Worm (Caenorhabditis elegans) whole organism, late embryonic: Measurements from ENCODE around the gene F11D11.3.

Source experiments
- C08G9.2 ChIP-seq: sonication (generic microtip); optimal IDR thresholded peaks from 2 replicates; lab custom pipeline; 2016; ENCODE audit warnings: mild to moderate bottlenecking, missing genetic modification characterization, moderate library complexity, missing compliant biosample characterization
- C38D4.7 ChIP-seq: fragments of 200-800 bp; sonication (Bioruptor generic); optimal IDR thresholded peaks from 2 replicates; lab custom pipeline; 2018; ENCODE audit warnings: mild to moderate bottlenecking, missing genetic modification characterization, moderate library complexity, missing compliant biosample characterization
- K02D7.2 ChIP-seq: sonication (generic microtip); optimal IDR thresholded peaks from 2 replicates; lab custom pipeline; 2017; ENCODE audit warnings: mild to moderate bottlenecking, missing genetic modification characterization, missing compliant biosample characterization
- T23F11.4 ChIP-seq: fragments of 200-800 bp; sonication (Bioruptor generic); optimal IDR thresholded peaks from 2 replicates; lab custom pipeline; 2018; ENCODE audit warnings: mild to moderate bottlenecking, missing genetic modification characterization, missing compliant biosample characterization
- Y22D7AL.16 ChIP-seq: sonication (generic microtip); optimal IDR thresholded peaks from 2 replicates; lab custom pipeline; 2016; ENCODE audit warnings: missing genetic modification characterization, missing compliant biosample characterization
- ahr-1 ChIP-seq: sonication (generic microtip); optimal IDR thresholded peaks from 2 replicates; lab custom pipeline; 2016; ENCODE audit warnings: missing genetic modification characterization, missing compliant biosample characterization
- ceh-14 ChIP-seq: sonication (generic microtip); optimal IDR thresholded peaks from 2 replicates; lab custom pipeline; 2016; ENCODE audit warnings: missing genotype, missing genetic modification characterization, missing compliant biosample characterization
- ceh-18 ChIP-seq: sonication (generic microtip); optimal IDR thresholded peaks from 2 replicates; lab custom pipeline; 2016; ENCODE audit warnings: missing genetic modification characterization, missing compliant biosample characterization
- ceh-24 ChIP-seq: sonication (generic microtip); optimal IDR thresholded peaks from 2 replicates; lab custom pipeline; 2016; ENCODE audit warnings: mild to moderate bottlenecking, missing genetic modification characterization, missing compliant biosample characterization
- ceh-48 ChIP-seq: sonication (generic microtip); optimal IDR thresholded peaks from 2 replicates; lab custom pipeline; 2016; ENCODE audit warnings: missing genetic modification characterization, inconsistent platforms, missing compliant biosample characterization
- che-1 ChIP-seq: sonication (generic microtip); optimal IDR thresholded peaks from 2 replicates; lab custom pipeline; 2016; ENCODE audit warnings: mild to moderate bottlenecking, missing genetic modification characterization, missing compliant biosample characterization
- dmd-4 ChIP-seq: sonication (generic microtip); optimal IDR thresholded peaks from 2 replicates; lab custom pipeline; 2016; ENCODE audit warnings: borderline replicate concordance, missing genetic modification characterization, missing compliant biosample characterization
- dve-1 ChIP-seq: sonication (generic microtip); optimal IDR thresholded peaks from 2 replicates; lab custom pipeline; 2017; ENCODE audit warnings: antibody characterized with exemption, mild to moderate bottlenecking, missing genetic modification characterization, missing compliant biosample characterization
- elt-2 ChIP-seq: sonication (generic microtip); optimal IDR thresholded peaks from 2 replicates; lab custom pipeline; 2016; ENCODE audit warnings: missing genetic modification reagents, missing genetic modification characterization, missing compliant biosample characterization
- eyg-1 ChIP-seq: sonication (generic microtip); optimal IDR thresholded peaks from 2 replicates; lab custom pipeline; 2016; ENCODE audit warnings: missing genotype, missing genetic modification characterization, missing compliant biosample characterization
- fkh-10 ChIP-seq: fragments of 150-350 bp; optimal IDR thresholded peaks from 2 replicates; lab custom pipeline; 2014; ENCODE audit warnings: missing biosample characterization, missing genetic modification reagents, missing genetic modification characterization
- fkh-6 ChIP-seq: sonication (generic microtip); optimal IDR thresholded peaks from 2 replicates; lab custom pipeline; 2016; ENCODE audit warnings: missing genetic modification characterization, missing compliant biosample characterization
- gmeb-2 ChIP-seq: sonication (generic microtip); optimal IDR thresholded peaks from 2 replicates; lab custom pipeline; 2016; ENCODE audit warnings: missing genetic modification characterization, inconsistent platforms, missing compliant biosample characterization
- hlh-13 ChIP-seq: fragments of 200-800 bp; sonication (Bioruptor generic); optimal IDR thresholded peaks from 2 replicates; lab custom pipeline; 2018; ENCODE audit warnings: mild to moderate bottlenecking, missing genetic modification characterization, missing compliant biosample characterization
- hlh-15 ChIP-seq: sonication (generic microtip); optimal IDR thresholded peaks from 2 replicates; lab custom pipeline; 2016; ENCODE audit warnings: missing genetic modification characterization, missing compliant biosample characterization
- hlh-30 ChIP-seq: sonication (generic microtip); optimal IDR thresholded peaks from 2 replicates; lab custom pipeline; 2017; ENCODE audit warnings: antibody characterized with exemption, missing genetic modification characterization, missing compliant biosample characterization; ENCODE audit not compliant: insufficient read depth
- hlh-6 ChIP-seq: sonication (generic microtip); optimal IDR thresholded peaks from 2 replicates; lab custom pipeline; 2016; ENCODE audit warnings: missing genotype, missing genetic modification characterization, missing compliant biosample characterization
- hlh-8 ChIP-seq: sonication (generic microtip); optimal IDR thresholded peaks from 2 replicates; lab custom pipeline; 2016; ENCODE audit warnings: missing genotype, missing genetic modification characterization, missing compliant biosample characterization
- lin-11 ChIP-seq: fragments of 200-800 bp; sonication (Bioruptor generic); optimal IDR thresholded peaks from 2 replicates; lab custom pipeline; 2018; ENCODE audit warnings: mild to moderate bottlenecking, missing genetic modification characterization, missing compliant biosample characterization
- madf-2 ChIP-seq: sonication (generic microtip); optimal IDR thresholded peaks from 2 replicates; lab custom pipeline; 2017; ENCODE audit warnings: missing genetic modification characterization, missing compliant biosample characterization
- pag-3 ChIP-seq: sonication (generic microtip); optimal IDR thresholded peaks from 2 replicates; lab custom pipeline; 2016; ENCODE audit warnings: missing compliant biosample characterization, missing genetic modification characterization, borderline replicate concordance
- pha-2 ChIP-seq: sonication (generic microtip); optimal IDR thresholded peaks from 2 replicates; lab custom pipeline; 2017; ENCODE audit warnings: mild to moderate bottlenecking, missing genetic modification characterization, missing compliant biosample characterization
- pha-4 ChIP-seq: fragments of 150-350 bp; optimal IDR thresholded peaks from 2 replicates; lab custom pipeline; 2018; ENCODE audit warnings: missing biosample characterization, missing genetic modification reagents, missing genetic modification characterization
- pros-1 ChIP-seq: fragments of 150-350 bp; optimal IDR thresholded peaks from 2 replicates; lab custom pipeline; 2014; ENCODE audit warnings: missing biosample characterization, missing genetic modification reagents, missing genetic modification characterization
- ref-2 ChIP-seq: sonication (generic microtip); optimal IDR thresholded peaks from 2 replicates; lab custom pipeline; 2016; ENCODE audit warnings: missing genetic modification characterization, missing compliant biosample characterization
- sdc-2 ChIP-seq: sonication (generic microtip); optimal IDR thresholded peaks from 2 replicates; lab custom pipeline; 2016; ENCODE audit warnings: missing genotype, missing genetic modification characterization, missing compliant biosample characterization
- sox-2 ChIP-seq: fragments of 200-800 bp; sonication (Bioruptor generic); IDR thresholded peaks from 2 replicates; pipeline ENCODE4 v1.3.6; 2022; ENCODE audit warnings: missing genetic modification reagents, missing genetic modification characterization, missing compliant biosample characterization
- syd-9 ChIP-seq: sonication (generic microtip); optimal IDR thresholded peaks from 2 replicates; lab custom pipeline; 2016; ENCODE audit warnings: mild to moderate bottlenecking, missing genetic modification characterization, moderate library complexity, missing compliant biosample characterization
- tbx-2 ChIP-seq: sonication (generic microtip); optimal IDR thresholded peaks from 2 replicates; lab custom pipeline; 2016; ENCODE audit warnings: missing genetic modification characterization, missing compliant biosample characterization
- tbx-7 ChIP-seq: sonication (generic microtip); optimal IDR thresholded peaks from 2 replicates; lab custom pipeline; 2016; ENCODE audit warnings: missing genotype, missing genetic modification characterization, missing compliant biosample characterization
- ttx-3 ChIP-seq: sonication (generic microtip); optimal IDR thresholded peaks from 2 replicates; lab custom pipeline; 2016; ENCODE audit warnings: missing genetic modification reagents, missing genetic modification characterization, missing compliant biosample characterization
- unc-3 ChIP-seq, 2 experiments: fragments of 200-800 bp in 1 of 2; sonication (Bioruptor generic) in 1 of 2; sonication (generic microtip) in 1 of 2; conservative IDR thresholded peaks in 1 of 2; optimal IDR thresholded peaks in 1 of 2; 2 replicates each; pipeline versions ENCODE4 v1.3.6 to Lab custom; 2016 to 2022; ENCODE audit warnings: missing compliant biosample characterization in 2 of 2, missing genetic modification characterization in 2 of 2, missing genetic modification reagents in 1 of 2

The F11D11.3 gene

DNA sequence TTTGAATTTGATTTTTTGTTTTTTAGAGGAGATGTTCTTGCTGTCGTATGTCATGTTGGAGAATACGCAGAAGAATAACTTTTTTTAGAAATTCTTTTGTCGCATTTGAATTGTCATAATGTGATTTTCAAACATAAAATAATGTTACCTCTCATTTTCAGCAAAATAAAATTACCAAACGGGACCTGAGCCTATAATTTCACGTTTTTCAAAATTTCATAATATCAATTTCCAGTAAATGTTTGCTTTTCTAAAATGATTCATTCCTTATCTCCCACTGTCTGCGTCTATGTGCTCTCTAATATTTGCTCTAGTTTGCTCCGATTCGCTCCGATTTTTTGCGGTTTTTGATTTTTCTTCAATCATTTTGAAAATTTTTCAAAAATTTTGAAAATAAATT lies 30.6 kb upstream of the F11D11.3 start, which contains the start of gene nhr-231:
nhr-231 (plus strand) TSS at position 301 of the 400 bp plus-strand sequence.
- TF ChIP-seq hlh-13 (GFP tag; lab: Kevin White, UChicago): no peak
- no peak for TF ChIP-seq eyg-1 (tag; lab: Kevin White, UChicago)
- TF ChIP-seq lin-11 (tag; lab: Kevin White, UChicago): no peak
- no peak for TF ChIP-seq K02D7.2

ce11 chrV:18787417-18787918 lies 27.4 kb upstream of the F11D11.3 start, which contains the start of gene Y17D7B.2:
Gene Y17D7B.2 (plus strand): TSS chrV:18787739.
- TF ChIP-seq ahr-1 (tag; lab: Kevin White, UChicago): no peak
- no peak for TF ChIP-seq tbx-2 (tag; lab: Kevin White, UChicago)
- no peak for TF ChIP-seq sdc-2 (tag; lab: Kevin White, UChicago)
- no peak for TF ChIP-seq ceh-48
- TF ChIP-seq T23F11.4 (GFP tag; lab: Kevin White, UChicago): no peak
- no peak for TF ChIP-seq dmd-4 (tag; lab: Kevin White, UChicago)
- no peak for TF ChIP-seq hlh-8 (tag; lab: Kevin White, UChicago)
- no peak for TF ChIP-seq madf-2 (tag; lab: Kevin White, UChicago)
- TF ChIP-seq hlh-6: no peak
- TF ChIP-seq ceh-24 (tag; lab: Kevin White, UChicago): no peak
- TF ChIP-seq syd-9 (tag; lab: Kevin White, UChicago): no peak
- TF ChIP-seq ceh-18 (tag; lab: Kevin White, UChicago): no peak
- no peak for TF ChIP-seq che-1 (tag; lab: Kevin White, UChicago)
- no peak for TF ChIP-seq elt-2 (tag; lab: Kevin White, UChicago)
- TF ChIP-seq fkh-10 (GFP tag; lab: Kevin White, UChicago): no peak
- no peak for TF ChIP-seq fkh-6 (tag; lab: Kevin White, UChicago)
- TF ChIP-seq pha-2: no peak

- TF ChIP-seq pros-1 (tag; lab: Kevin White, UChicago): no peak
- TF ChIP-seq pha-4 (tag; lab: Kevin White, UChicago): no peak
- TF ChIP-seq hlh-6: no peak
- TF ChIP-seq tbx-7 (tag; lab: Kevin White, UChicago): no peak
- TF ChIP-seq dve-1 (tag; lab: Kevin White, UChicago): no peak
- TF ChIP-seq hlh-13 (GFP tag; lab: Kevin White, UChicago): no peak
- no peak for TF ChIP-seq ttx-3 (tag; lab: Kevin White, UChicago)
- no peak for TF ChIP-seq ceh-14
- TF ChIP-seq tbx-2 (tag; lab: Kevin White, UChicago): no peak
- no peak for TF ChIP-seq syd-9 (tag; lab: Kevin White, UChicago)
Observed at ce11 chrV:18786694-18787093, 26.6 kb upstream of the F11D11.3 start, which contains the start of gene Y17D7B.3. Gene Y17D7B.3 (minus strand): TSS chrV:18786794.

- TF ChIP-seq hlh-8 (tag; lab: Kevin White, UChicago): no peak
- TF ChIP-seq pha-4 (tag; lab: Kevin White, UChicago): no peak
- no peak for TF ChIP-seq ceh-48
- no peak for TF ChIP-seq C08G9.2 (tag; lab: Kevin White, UChicago)
- no peak for TF ChIP-seq eyg-1 (tag; lab: Kevin White, UChicago)
- TF ChIP-seq hlh-30 (tag; lab: Kevin White, UChicago): no peak
- no peak for TF ChIP-seq K02D7.2
- TF ChIP-seq Y22D7AL.16 (tag; lab: Kevin White, UChicago): no peak
- no peak for TF ChIP-seq ceh-24 (tag; lab: Kevin White, UChicago)
Observed at ce11 chrV:18783474-18783873, 23.4 kb upstream of the F11D11.3 start, which contains the start of gene Y17D7B.10. Gene Y17D7B.10 (plus strand): TSS chrV:18783716.

- no peak for TF ChIP-seq hlh-15 (tag; lab: Kevin White, UChicago)
- TF ChIP-seq ref-2 (tag; lab: Kevin White, UChicago): no peak
- TF ChIP-seq pag-3 (tag; lab: Kevin White, UChicago): no peak
- no peak for TF ChIP-seq gmeb-2 (tag; lab: Kevin White, UChicago)
- no peak for TF ChIP-seq ceh-24 (tag; lab: Kevin White, UChicago)
- no peak for TF ChIP-seq C38D4.7
- no peak for TF ChIP-seq ceh-14
- TF ChIP-seq dmd-4 (tag; lab: Kevin White, UChicago): no peak
- TF ChIP-seq pros-1 (tag; lab: Kevin White, UChicago): no peak
- TF ChIP-seq syd-9 (tag; lab: Kevin White, UChicago): no peak
- no peak for TF ChIP-seq hlh-8 (tag; lab: Kevin White, UChicago)
- no peak for TF ChIP-seq pha-4 (tag; lab: Kevin White, UChicago)
- no peak for TF ChIP-seq T23F11.4 (GFP tag; lab: Kevin White, UChicago)
- no peak for TF ChIP-seq che-1 (tag; lab: Kevin White, UChicago)
- TF ChIP-seq unc-3 (GFP tag; conservative IDR thresholded peaks at IDR 0.05; lab: Robert Waterston, UW): no peak
- no peak for TF ChIP-seq unc-3 (tag; optimal IDR thresholded peaks at IDR 0.05; lab: Kevin White, UChicago)
- no peak for TF ChIP-seq ttx-3 (tag; lab: Kevin White, UChicago)
- TF ChIP-seq sox-2 (GFP tag; lab: Robert Waterston, UW): no peak
Observed at ce11 chrV:18782747-18783146, 22.7 kb upstream of the F11D11.3 start.
